Fruit fly (Drosophila melanogaster) whole organism, prepupa: ENCODE results near the gene lz.

Source experiments
- CG32006 ChIP-seq: fragments of 200-800 bp; sonication (Bioruptor generic); optimal IDR thresholded peaks from 3 replicates; lab custom pipeline; 2017; ENCODE audit warnings: missing biosample characterization, mild to moderate bottlenecking, missing genetic modification characterization
- Ets96B ChIP-seq: fragments of 200-800 bp; optimal IDR thresholded peaks from 2 replicates; lab custom pipeline; 2019; ENCODE audit warnings: missing biosample characterization, mild to moderate bottlenecking, missing genetic modification characterization, moderate library complexity
- Hr4 ChIP-seq: fragments of 200-800 bp; sonication (Bioruptor generic); optimal IDR thresholded peaks from 3 replicates; lab custom pipeline; 2016; ENCODE audit warnings: missing biosample characterization, missing genetic modification characterization
- OdsH ChIP-seq: fragments of 200-800 bp; sonication (Bioruptor generic); optimal IDR thresholded peaks from 3 replicates; lab custom pipeline; 2016; ENCODE audit warnings: missing biosample characterization, missing genetic modification characterization
- achi ChIP-seq: fragments of 200-800 bp; sonication (Bioruptor generic); optimal IDR thresholded peaks from 3 replicates; lab custom pipeline; 2016; ENCODE audit warnings: missing biosample characterization, missing genetic modification characterization
- acj6 ChIP-seq: fragments of 200-800 bp; sonication (Bioruptor generic); optimal IDR thresholded peaks from 3 replicates; lab custom pipeline; 2016; ENCODE audit warnings: missing biosample characterization, missing genetic modification characterization
- dac ChIP-seq: fragments of 200-800 bp; sonication (Bioruptor generic); optimal IDR thresholded peaks from 2 replicates; lab custom pipeline; 2017; ENCODE audit warnings: missing biosample characterization, mild to moderate bottlenecking, missing genetic modification characterization
- topi ChIP-seq: fragments of 200-800 bp; sonication (Bioruptor generic); optimal IDR thresholded peaks from 3 replicates; lab custom pipeline; 2016; ENCODE audit warnings: missing biosample characterization, missing genetic modification characterization

DNA sequence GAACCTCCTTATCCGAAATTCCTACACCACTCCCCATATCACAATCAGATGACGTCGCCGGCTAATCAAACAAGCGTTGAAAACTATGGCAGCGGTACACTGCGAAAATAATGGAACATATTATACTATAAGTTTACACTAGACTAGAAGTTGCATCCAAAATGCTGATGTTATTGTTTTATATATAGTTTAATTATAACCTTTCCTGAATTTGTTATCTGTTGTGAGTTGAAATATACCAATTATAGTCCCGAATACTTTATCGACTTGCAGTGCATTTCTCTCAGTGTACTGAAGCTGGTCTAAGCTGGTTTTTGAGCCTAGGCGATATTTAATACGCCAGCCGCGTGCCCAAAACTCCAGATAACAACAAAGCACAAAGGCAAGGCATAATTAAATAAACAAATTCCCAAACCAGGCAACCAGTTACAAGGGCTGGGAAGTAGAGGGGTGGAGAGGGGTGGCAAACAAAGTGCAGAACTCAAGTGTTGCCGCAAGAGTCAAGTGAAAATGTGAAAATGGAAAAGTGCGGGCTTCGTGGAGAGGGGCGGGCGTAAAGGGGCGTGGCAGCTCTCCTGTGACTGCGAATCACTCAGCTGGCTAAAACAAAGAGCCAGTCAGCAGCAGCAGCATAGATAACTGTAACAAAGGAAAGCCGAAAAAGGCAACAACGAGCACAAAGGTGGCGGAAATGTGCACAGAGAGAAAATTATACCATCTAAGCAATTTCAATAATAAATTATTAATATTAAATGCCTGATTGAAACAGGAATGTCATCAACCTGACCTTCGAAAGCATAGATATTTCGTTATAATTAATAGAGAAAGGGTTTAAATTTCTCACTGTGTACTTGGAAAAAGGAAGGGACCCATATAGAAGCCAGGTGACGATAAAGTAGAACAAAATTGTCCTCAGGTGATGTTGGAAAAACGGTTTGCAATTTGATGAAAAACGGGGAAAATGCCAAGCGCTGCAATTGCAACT is 68.0 kb downstream of the lz start:
- TF ChIP-seq CG32006 (GFP tag; lab: Kevin White, UChicago) (peak; percentile 72), dac (GFP tag; lab: Kevin White, UChicago) (no peak), Hr4 (GFP tag; lab: Kevin White, UChicago) (peak; percentile 83), achi (GFP tag; lab: Kevin White, UChicago) (peak; percentile 60), Ets96B (peak; percentile 38), topi (GFP tag; lab: Kevin White, UChicago) (peak; percentile 76), OdsH (GFP tag; lab: Kevin White, UChicago) (peak; percentile 59), acj6 (GFP tag; lab: Kevin White, UChicago) (peak; percentile 49)
